Worm (Caenorhabditis elegans) whole organism, late embryonic: ENCODE data around the gene lys-10.

Experiments
- ama-1 ChIP-seq: fragments of 150-350 bp; optimal IDR thresholded peaks from 2 replicates; lab custom pipeline; 2014
- ceh-22 ChIP-seq: sonication (generic microtip); optimal IDR thresholded peaks from 2 replicates; lab custom pipeline; 2017; ENCODE audit warnings: missing biosample characterization, missing genetic modification characterization
- ceh-24 ChIP-seq: sonication (generic microtip); optimal IDR thresholded peaks from 2 replicates; lab custom pipeline; 2016; ENCODE audit warnings: mild to moderate bottlenecking, missing genetic modification characterization, missing compliant biosample characterization
- fax-1 ChIP-seq: sonication (generic microtip); optimal IDR thresholded peaks from 2 replicates; lab custom pipeline; 2016; ENCODE audit warnings: missing genotype, missing genetic modification characterization, missing compliant biosample characterization
- fkh-6 ChIP-seq: sonication (generic microtip); optimal IDR thresholded peaks from 2 replicates; lab custom pipeline; 2016; ENCODE audit warnings: missing genetic modification characterization, missing compliant biosample characterization
- lim-6 ChIP-seq: sonication (generic microtip); optimal IDR thresholded peaks from 2 replicates; lab custom pipeline; 2016; ENCODE audit warnings: missing genetic modification characterization, missing compliant biosample characterization
- lin-11 ChIP-seq: fragments of 200-800 bp; sonication (Bioruptor generic); optimal IDR thresholded peaks from 2 replicates; lab custom pipeline; 2018; ENCODE audit warnings: mild to moderate bottlenecking, missing genetic modification characterization, missing compliant biosample characterization

DNA sequence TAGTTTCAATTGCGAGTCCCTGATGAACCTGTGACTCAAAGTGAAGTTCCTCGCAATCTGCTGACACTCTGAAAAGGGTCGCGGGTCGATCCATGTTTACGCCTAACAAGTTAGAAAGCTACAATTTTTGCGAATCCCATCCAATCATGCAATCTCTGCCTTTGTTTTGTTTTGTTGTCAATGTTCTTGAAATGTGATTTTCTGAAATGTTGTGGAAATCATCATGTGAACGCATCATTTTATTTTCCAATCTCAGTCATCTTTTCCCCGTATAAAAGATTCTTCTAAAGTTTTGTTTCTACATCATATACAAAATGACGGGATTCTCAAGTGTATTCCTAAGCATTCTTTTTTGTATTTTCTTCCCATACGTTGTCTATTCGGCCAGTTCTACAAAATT lies 15.4 kb downstream of the lys-10 start, which contains the start of gene F17E9.4:
- TF ChIP-seq ceh-22: no peak
- no peak for TF ChIP-seq ceh-24 (tag; lab: Kevin White, UChicago)
- TF ChIP-seq fkh-6 (tag; lab: Kevin White, UChicago): no peak
- TF ChIP-seq lin-11: no peak
- TF ChIP-seq fax-1 (tag; lab: Kevin White, UChicago): no peak
- TF ChIP-seq lim-6 (tag; lab: Kevin White, UChicago): no peak
- TF ChIP-seq ama-1 (lab: Kevin White, UChicago): no peak
